Worm (Caenorhabditis elegans): ENCODE data around the gene clec-27.

Gene clec-27

DNA sequence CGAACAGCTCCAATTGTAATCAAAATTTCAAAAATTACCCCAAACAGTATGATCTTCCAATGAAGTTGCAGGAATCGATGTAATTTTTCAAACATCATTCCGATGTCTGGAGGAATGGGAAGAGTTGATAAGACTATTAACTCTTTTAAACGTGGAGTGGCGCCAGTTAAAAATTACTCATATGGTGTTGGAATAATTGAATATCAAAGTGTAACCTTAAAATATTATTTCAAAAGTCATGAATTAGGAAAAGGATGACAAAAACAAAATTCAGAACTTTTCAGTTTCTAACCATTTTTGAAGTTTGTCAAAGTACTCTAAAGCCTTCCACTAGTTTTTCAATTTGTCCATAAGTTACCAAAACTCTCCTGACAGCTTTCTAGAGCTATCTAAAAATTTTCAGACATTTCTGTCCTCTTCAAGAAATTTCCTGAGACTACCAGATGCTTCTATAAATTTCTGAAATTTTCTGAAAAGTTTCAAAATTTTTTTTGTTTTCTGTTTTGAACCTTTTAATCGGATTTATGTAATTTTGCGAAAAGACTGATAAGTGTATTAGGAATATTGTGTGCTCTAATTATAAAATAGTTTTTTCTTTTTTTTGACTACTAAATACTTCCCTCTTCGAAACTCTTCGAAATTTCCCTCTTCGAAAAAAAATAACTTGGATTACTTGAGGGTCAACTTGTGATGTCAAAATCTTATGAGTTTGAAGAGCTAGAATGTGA is at the start of gene clec-27, which contains the start of gene clec-35:
Gene clec-27 (plus strand): TSS at position 678 of the 728 bp plus-strand sequence.
Gene clec-35 (minus strand): TSS at position 101 of the 728 bp plus-strand sequence.
- TF ChIP-seq ztf-16 (tag; optimal IDR thresholded peaks at IDR 0.05), result no peak
- TF ChIP-seq pros-1 (tag; optimal IDR thresholded peaks at IDR 0.05), result no peak
- TF ChIP-seq elt-2 (tag; optimal IDR thresholded peaks at IDR 0.05), result no peak
- no peak for TF ChIP-seq unc-55 (GFP tag; optimal IDR thresholded peaks at IDR 0.05)
- no peak for TF ChIP-seq nhr-232 (tag; optimal IDR thresholded peaks at IDR 0.05)
- no peak for TF ChIP-seq nfya-1 (tag; optimal IDR thresholded peaks at IDR 0.05)

DNA sequence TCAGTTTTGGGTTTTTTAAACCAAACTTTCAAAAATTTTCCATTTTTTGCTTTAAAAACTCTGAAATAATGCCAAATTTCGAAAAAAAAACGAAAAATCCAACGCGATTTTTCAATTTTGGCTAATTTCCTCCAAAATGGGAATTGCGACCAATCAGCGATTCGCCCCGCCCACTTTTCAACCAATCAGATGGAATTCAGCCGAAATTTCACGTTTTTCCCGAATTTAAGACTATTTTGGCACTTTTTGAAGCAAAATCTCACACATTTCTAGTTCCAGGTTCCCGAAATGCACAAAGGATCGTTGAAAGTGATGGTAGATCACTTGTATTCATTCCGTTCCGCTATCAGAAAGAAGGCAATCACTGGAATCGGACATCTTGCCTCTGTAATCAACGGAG is 49.6 kb upstream of the clec-27 start:
- TF ChIP-seq odd-2 (tag; optimal IDR thresholded peaks at IDR 0.05) (no peak), pha-4 (tag; optimal IDR thresholded peaks at IDR 0.05) (no peak), nfya-1 (tag; optimal IDR thresholded peaks at IDR 0.05) (peak; percentile 60), sox-4 (tag; optimal IDR thresholded peaks at IDR 0.05) (no peak)

DNA sequence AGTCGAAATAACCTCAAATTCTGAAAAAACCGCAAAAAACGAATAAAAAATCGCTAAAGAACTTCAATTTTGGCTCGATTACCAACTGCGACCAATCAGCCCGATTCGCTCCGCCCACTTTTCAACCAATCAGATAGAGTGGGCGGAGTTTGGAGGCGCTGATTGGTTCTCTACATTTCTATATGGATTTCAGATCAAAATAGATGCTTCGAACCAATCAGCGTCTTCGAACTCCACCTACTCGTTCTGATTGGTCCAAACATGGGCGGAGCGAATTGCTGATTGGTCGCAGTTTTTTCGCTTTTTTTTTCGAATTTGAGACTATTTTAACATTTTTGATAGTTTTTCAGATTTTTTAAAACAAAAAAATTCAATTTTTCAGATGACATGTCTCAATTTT is 46.3 kb upstream of the clec-27 start:
- no peak for TF ChIP-seq ceh-24 (tag; optimal IDR thresholded peaks at IDR 0.05)
- peak; percentile 94 for TF ChIP-seq nfya-1 (tag; optimal IDR thresholded peaks at IDR 0.05)

DNA sequence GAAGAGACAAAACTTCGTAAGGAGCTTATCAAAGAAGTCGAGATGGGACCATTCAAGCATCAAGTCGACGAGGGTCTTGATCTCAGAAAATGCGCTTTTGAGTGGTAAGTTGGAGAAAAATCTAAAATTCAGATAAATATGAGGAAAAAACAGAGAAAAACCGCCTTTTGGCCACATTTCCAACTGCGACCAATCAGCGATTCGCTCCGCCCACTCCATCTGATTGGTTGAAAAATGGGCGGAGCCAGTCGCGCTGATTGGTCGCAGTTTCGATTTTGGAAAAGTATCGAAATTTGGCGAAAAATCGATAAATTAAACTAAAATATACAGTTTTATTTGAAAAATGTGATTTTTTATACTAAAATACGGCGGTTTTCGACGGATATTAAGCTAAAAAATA is 42.6 kb upstream of the clec-27 start:
- TF ChIP-seq npax-4 (tag; optimal IDR thresholded peaks at IDR 0.05) (no peak), nfya-1 (tag; optimal IDR thresholded peaks at IDR 0.05) (peak; percentile 83)

DNA sequence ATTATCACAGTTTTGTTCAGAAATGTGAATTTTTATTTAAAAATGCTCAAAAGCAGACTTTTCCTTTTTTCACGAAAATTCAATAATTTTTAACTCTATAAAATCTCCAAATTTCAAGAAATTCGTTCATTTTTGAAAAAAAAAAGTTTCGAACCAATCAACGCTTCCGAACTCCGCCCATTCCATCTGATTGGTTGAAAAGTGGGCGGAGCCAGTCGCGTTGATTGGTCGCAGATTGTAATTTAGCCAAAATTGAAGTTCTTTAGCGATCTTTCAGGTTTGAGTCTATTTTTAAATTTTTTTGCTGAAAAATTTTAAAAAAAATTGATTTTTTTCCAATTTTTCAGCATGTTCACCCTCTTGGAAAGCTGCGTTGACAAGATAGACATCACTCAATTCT is 42.1 kb upstream of the clec-27 start:
- TF ChIP-seq syd-9 (tag; optimal IDR thresholded peaks at IDR 0.05) (no peak), nfya-1 (tag; optimal IDR thresholded peaks at IDR 0.05) (peak; percentile 95)

DNA sequence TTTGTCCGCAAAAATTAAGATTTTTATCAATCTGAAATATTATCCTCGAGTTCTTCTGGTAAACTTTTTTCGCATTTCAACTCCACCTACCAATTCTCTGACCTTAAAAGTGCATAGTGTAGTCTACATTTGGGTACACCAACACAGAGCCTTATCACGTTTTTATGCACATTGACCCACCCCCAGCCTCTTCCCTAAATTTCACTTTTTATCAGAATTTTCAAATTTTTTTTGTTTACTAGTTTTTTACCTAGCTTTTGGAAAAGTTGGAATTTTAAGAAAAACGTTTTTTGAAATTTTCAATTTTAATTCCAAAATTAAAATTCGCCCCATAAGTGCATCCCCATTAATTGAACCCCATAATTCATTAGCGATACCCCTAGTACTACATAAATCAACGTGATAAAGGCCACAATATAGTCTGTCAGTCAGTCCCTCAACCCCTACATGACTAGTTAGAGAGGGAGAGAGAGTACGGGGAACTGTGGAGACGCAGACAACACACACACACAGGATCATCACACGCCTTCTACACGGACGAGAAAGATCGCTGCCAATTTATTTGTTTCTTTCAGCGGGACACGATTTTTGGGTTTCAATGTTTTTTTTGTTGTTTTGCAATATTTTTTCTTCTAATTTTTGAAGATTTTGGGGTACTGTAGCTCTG is 39.8 kb upstream of the clec-27 start:
- TF ChIP-seq ttx-3 (tag; optimal IDR thresholded peaks at IDR 0.05) (no peak), nfya-1 (tag; optimal IDR thresholded peaks at IDR 0.05) (no peak), gmeb-2 (tag; optimal IDR thresholded peaks at IDR 0.05) (no peak), elt-2 (tag; optimal IDR thresholded peaks at IDR 0.05) (peak; percentile 35)

DNA sequence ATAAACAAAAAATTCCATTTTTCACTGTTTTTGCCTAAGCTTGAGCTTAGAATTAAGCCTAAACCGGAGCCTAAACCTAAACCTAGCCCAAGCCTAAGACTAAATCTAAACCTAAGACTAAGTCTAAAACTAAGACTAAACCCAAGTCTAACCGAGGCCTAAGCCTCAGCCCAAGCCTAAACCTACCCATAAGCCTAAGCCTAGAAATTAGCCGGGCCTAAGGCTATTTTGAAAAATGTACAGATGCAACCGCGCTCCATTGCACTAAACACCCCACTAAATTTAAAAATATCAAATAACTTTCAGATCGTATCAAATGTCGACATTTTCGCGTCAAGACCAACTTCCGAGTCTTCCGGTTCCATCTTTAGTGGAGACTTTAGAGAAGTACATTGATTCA is 39.2 kb upstream of the clec-27 start, which contains the start of gene T20B3.1:
Gene T20B3.1 (plus strand): TSS at position 301 of the 400 bp plus-strand sequence.
- TF ChIP-seq syd-9 (tag; optimal IDR thresholded peaks at IDR 0.05) (no peak), hlh-13 (GFP tag; optimal IDR thresholded peaks at IDR 0.05) (no peak), sox-2 (GFP tag; IDR thresholded peaks at IDR 0.05) (no peak), rnt-1 (tag; optimal IDR thresholded peaks at IDR 0.05) (no peak), che-1 (tag; optimal IDR thresholded peaks at IDR 0.05) (no peak), ama-1 (optimal IDR thresholded peaks at IDR 0.05) (no peak), fkh-6 (tag; optimal IDR thresholded peaks at IDR 0.05) (no peak), ceh-45 (GFP tag; IDR thresholded peaks at IDR 0.05) (no peak)

DNA sequence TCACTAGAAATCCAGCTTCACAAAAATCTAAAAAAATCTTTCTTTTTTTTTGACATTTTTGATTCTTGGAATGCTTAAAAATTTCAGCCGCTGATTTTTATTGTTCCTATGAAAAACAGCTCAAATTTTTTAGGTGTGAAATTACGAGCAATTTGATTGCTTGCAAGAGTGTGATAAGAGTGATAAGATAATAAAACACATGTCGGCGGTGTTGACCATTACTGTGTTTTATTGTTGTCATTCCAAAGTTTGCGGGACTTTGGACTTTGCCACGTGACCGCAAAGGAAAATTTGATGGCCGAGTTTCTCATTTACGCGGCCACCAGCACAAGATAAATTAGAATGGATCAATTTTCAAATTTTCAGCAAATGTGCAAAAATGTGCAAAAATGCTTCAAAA is 37.7 kb upstream of the clec-27 start:
- TF ChIP-seq hlh-30 (tag; optimal IDR thresholded peaks at IDR 0.05; ENCODE audit: insufficient read depth) (peak; percentile 6), elt-2 (tag; optimal IDR thresholded peaks at IDR 0.05) (peak; percentile 88), zip-5 (tag; optimal IDR thresholded peaks at IDR 0.05) (no peak)

DNA sequence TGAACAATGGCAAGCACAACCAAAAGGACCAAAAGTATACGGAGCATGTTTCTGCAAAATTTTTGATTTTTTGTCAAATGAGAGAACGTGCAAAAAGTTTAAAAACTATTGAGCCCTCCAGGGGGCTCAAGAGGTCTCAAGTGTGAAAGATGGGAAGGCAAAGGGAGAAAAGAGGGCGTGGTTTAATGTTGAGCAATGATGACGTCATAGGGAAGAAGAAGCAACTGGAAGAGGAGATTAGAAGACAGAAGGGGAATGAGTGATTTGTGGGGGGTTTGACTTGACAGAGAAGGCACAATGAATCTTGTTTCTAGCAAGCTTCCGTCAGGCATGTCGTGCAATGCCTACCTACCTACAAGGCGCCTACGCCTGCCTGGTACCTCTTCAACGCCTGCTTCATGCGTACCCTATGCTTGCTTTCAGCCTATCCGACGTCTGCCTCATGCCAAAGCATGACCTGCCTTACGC is 33.1 kb upstream of the clec-27 start, which contains the start of gene T20B3.14:
Gene T20B3.14 (minus strand): TSS at position 51 of the 468 bp plus-strand sequence.
- TF ChIP-seq elt-2 (tag; optimal IDR thresholded peaks at IDR 0.05), result no peak
- no peak for TF ChIP-seq unc-55 (GFP tag; optimal IDR thresholded peaks at IDR 0.05)
- no peak for TF ChIP-seq C38D4.7 (GFP tag; optimal IDR thresholded peaks at IDR 0.05)
- no peak for TF ChIP-seq pros-1 (tag; optimal IDR thresholded peaks at IDR 0.05)
- TF ChIP-seq madf-2 (tag; optimal IDR thresholded peaks at IDR 0.05), result no peak
